Fruit fly (Drosophila melanogaster): Measurements from ENCODE around the gene teq.

The teq gene

dm6 chr3L:9115654-9116053, 41.2 kb downstream of the teq start:
- no peak for TF ChIP-seq CG17801 (GFP tag; optimal IDR thresholded peaks at IDR 0.05; ENCODE audit: partially characterized antibody)

dm6 chr3L:9119564-9119963, 45.1 kb downstream of the teq start:
- TF ChIP-seq CG17801 (GFP tag; optimal IDR thresholded peaks at IDR 0.05; ENCODE audit: partially characterized antibody), result no peak

- no peak for TF ChIP-seq CG17801 (GFP tag; optimal IDR thresholded peaks at IDR 0.05; ENCODE audit: partially characterized antibody)
These were observed 46.8 kb downstream of the teq start for dm6 chr3L:9121289-9121688.

dm6 chr3L:9124923-9125260, 50.4 kb downstream of the teq start:
- no peak for TF ChIP-seq CG17801 (GFP tag; optimal IDR thresholded peaks at IDR 0.05; ENCODE audit: partially characterized antibody)

dm6 chr3L:9125261-9126020, 51.0 kb downstream of the teq start:
- TF ChIP-seq CG17801 (GFP tag; optimal IDR thresholded peaks at IDR 0.05; ENCODE audit: partially characterized antibody), result peak; percentile 41

- no peak for TF ChIP-seq CG17801 (GFP tag; optimal IDR thresholded peaks at IDR 0.05; ENCODE audit: partially characterized antibody)
These were observed 51.8 kb downstream of the teq start for dm6 chr3L:9126021-9126811.

- no peak for TF ChIP-seq CG17801 (GFP tag; optimal IDR thresholded peaks at IDR 0.05; ENCODE audit: partially characterized antibody)
These were observed 52.6 kb downstream of the teq start for dm6 chr3L:9126888-9127689.

- no peak for TF ChIP-seq CG17801 (GFP tag; optimal IDR thresholded peaks at IDR 0.05; ENCODE audit: partially characterized antibody)
These were observed 53.4 kb downstream of the teq start for dm6 chr3L:9127690-9128458.

- TF ChIP-seq CG17801 (GFP tag; optimal IDR thresholded peaks at IDR 0.05; ENCODE audit: partially characterized antibody), result no peak
These were observed 54.5 kb downstream of the teq start for dm6 chr3L:9128700-9129582.

- TF ChIP-seq CG17801 (GFP tag; optimal IDR thresholded peaks at IDR 0.05; ENCODE audit: partially characterized antibody), result no peak
These were observed 55.2 kb downstream of the teq start for dm6 chr3L:9129583-9130146.

dm6 chr3L:9134349-9134748, 59.9 kb downstream of the teq start, which contains the start of the genes bol and Dhpr:
bol (minus strand) TSS chr3L:9134405.
Dhpr (plus strand) TSS chr3L:9134560.
- no peak for TF ChIP-seq CG17801 (GFP tag; optimal IDR thresholded peaks at IDR 0.05; ENCODE audit: partially characterized antibody)

- TF ChIP-seq CG17801 (GFP tag; optimal IDR thresholded peaks at IDR 0.05; ENCODE audit: partially characterized antibody), result no peak
These were observed 61.3 kb downstream of the teq start for dm6 chr3L:9135792-9136191.
